Fruit fly (Drosophila melanogaster) whole organism, embryonic: Measurements from ENCODE around the gene fzy.

Experiments used
- Aef1 ChIP-seq: fragments of 200-800 bp; sonication (Bioruptor generic); IDR thresholded peaks from 3 replicates; pipeline ENCODE4 v1.3.6; 2022; ENCODE audit warnings: missing biosample characterization, missing genetic modification characterization
- BEAF-32 ChIP-seq: fragments of 200-800 bp; sonication (Bioruptor generic); optimal IDR thresholded peaks from 3 replicates; lab custom pipeline; 2017; ENCODE audit warnings: missing biosample characterization, missing genetic modification characterization, mild to moderate bottlenecking, moderate library complexity, missing genetic modification reagents
- BtbVII ChIP-seq: fragments of 200-800 bp; sonication (Bioruptor generic); optimal IDR thresholded peaks from 3 replicates; lab custom pipeline; 2017; ENCODE audit warnings: missing biosample characterization, mild to moderate bottlenecking, missing genetic modification characterization
- CG10979 ChIP-seq: fragments of 200-800 bp; sonication (Bioruptor generic); optimal IDR thresholded peaks from 2 replicates; lab custom pipeline; 2018; ENCODE audit warnings: missing biosample characterization, mild to moderate bottlenecking, missing genetic modification characterization, moderate library complexity
- CG11456 ChIP-seq: fragments of 200-800 bp; sonication (Bioruptor generic); IDR thresholded peaks from 3 replicates; pipeline ENCODE4 v1.3.6; 2022; ENCODE audit warnings: missing biosample characterization, missing genetic modification characterization
- CG11695 ChIP-seq: fragments of 200-800 bp; sonication (Bioruptor generic); IDR thresholded peaks from 3 replicates; pipeline ENCODE4 v1.3.6; 2022; ENCODE audit warnings: missing biosample characterization, missing genetic modification characterization
- CG13624 ChIP-seq: fragments of 200-800 bp; sonication (Bioruptor generic); optimal IDR thresholded peaks from 2 replicates; lab custom pipeline; 2016; ENCODE audit warnings: missing biosample characterization, missing genetic modification characterization
- CG17328 ChIP-seq: fragments of 200-800 bp; sonication (Bioruptor generic); IDR thresholded peaks from 2 replicates; pipeline ENCODE4 v1.3.6; 2022; ENCODE audit warnings: missing biosample characterization, missing genetic modification characterization
- CG17802 ChIP-seq: fragments of 200-800 bp; sonication (Bioruptor generic); optimal IDR thresholded peaks from 2 replicates; lab custom pipeline; 2018; ENCODE audit warnings: missing biosample characterization, mild to moderate bottlenecking, missing genetic modification characterization, moderate library complexity
- CG17829 ChIP-seq: fragments of 200-800 bp; optimal IDR thresholded peaks from 2 replicates; lab custom pipeline; 2019; ENCODE audit warnings: missing biosample characterization, mild to moderate bottlenecking, missing genetic modification characterization, moderate library complexity
- CG2712 ChIP-seq: fragments of 200-800 bp; optimal IDR thresholded peaks from 3 replicates; lab custom pipeline; 2019; ENCODE audit warnings: missing biosample characterization, mild to moderate bottlenecking, missing genetic modification characterization, moderate library complexity
- CG2875 ChIP-seq: fragments of 200-800 bp; sonication (Bioruptor generic); optimal IDR thresholded peaks from 2 replicates; lab custom pipeline; 2017; ENCODE audit warnings: missing biosample characterization, mild to moderate bottlenecking, missing genetic modification characterization, missing genetic modification reagents
- CG3163 ChIP-seq: fragments of 200-800 bp; sonication (Bioruptor generic); optimal IDR thresholded peaks from 3 replicates; lab custom pipeline; 2016; ENCODE audit warnings: missing biosample characterization, missing genetic modification characterization
- CG3838 ChIP-seq: fragments of 200-800 bp; sonication (Bioruptor generic); optimal IDR thresholded peaks from 3 replicates; lab custom pipeline; 2016; ENCODE audit warnings: missing biosample characterization, missing genetic modification characterization
- CG4617 ChIP-seq: fragments of 200-800 bp; sonication (Bioruptor generic); optimal IDR thresholded peaks from 3 replicates; lab custom pipeline; 2016; ENCODE audit warnings: missing biosample characterization, missing genetic modification characterization, borderline replicate concordance
- CG4707 ChIP-seq: fragments of 200-800 bp; sonication (Bioruptor generic); optimal IDR thresholded peaks from 2 replicates; lab custom pipeline; 2018; ENCODE audit warnings: missing biosample characterization, mild to moderate bottlenecking, missing genetic modification characterization, moderate library complexity
- CG8089 ChIP-seq: fragments of 200-800 bp; sonication (Bioruptor generic); optimal IDR thresholded peaks from 3 replicates; lab custom pipeline; 2016; ENCODE audit warnings: missing biosample characterization, missing genetic modification characterization
- CG8924 ChIP-seq: fragments of 200-800 bp; optimal IDR thresholded peaks from 3 replicates; lab custom pipeline; 2019; ENCODE audit warnings: missing biosample characterization, mild to moderate bottlenecking, missing genetic modification characterization, moderate library complexity
- CG9817 ChIP-seq: fragments of 200-800 bp; sonication (Bioruptor generic); optimal IDR thresholded peaks from 2 replicates; lab custom pipeline; 2018; ENCODE audit warnings: missing biosample characterization, mild to moderate bottlenecking, missing genetic modification characterization, moderate library complexity
- Dip3 ChIP-seq: fragments of 200-800 bp; sonication (Bioruptor generic); optimal IDR thresholded peaks from 3 replicates; lab custom pipeline; 2016; ENCODE audit warnings: missing biosample characterization, missing genetic modification characterization
- Doc3 ChIP-seq: fragments of 200-800 bp; sonication (Bioruptor generic); IDR thresholded peaks from 3 replicates; pipeline ENCODE4 v1.3.6; 2022; ENCODE audit warnings: missing biosample characterization, missing genetic modification characterization; ENCODE audit not compliant: partially characterized antibody
- Drgx ChIP-seq: fragments of 200-800 bp; sonication (Bioruptor generic); IDR thresholded peaks from 2 replicates; pipeline ENCODE4 v1.3.6; 2022; ENCODE audit warnings: missing biosample characterization, missing genetic modification characterization
- Ets65A ChIP-seq: fragments of 200-800 bp; sonication (Bioruptor generic); peaks from one replicate; lab custom pipeline; 2016; ENCODE audit warnings: missing biosample characterization, missing genetic modification characterization
- HHEX ChIP-seq: fragments of 200-800 bp; sonication (Bioruptor generic); optimal IDR thresholded peaks from 3 replicates; lab custom pipeline; 2017; ENCODE audit warnings: missing biosample characterization, mild to moderate bottlenecking, missing genetic modification characterization, missing genetic modification reagents
- HLH3B ChIP-seq: fragments of 200-800 bp; sonication (Bioruptor generic); IDR thresholded peaks from 2 replicates; pipeline ENCODE4 v1.3.6; 2022; ENCODE audit warnings: missing biosample characterization, missing genetic modification characterization
- Side ChIP-seq: fragments of 200-800 bp; sonication (Bioruptor generic); optimal IDR thresholded peaks from 2 replicates; lab custom pipeline; 2016; ENCODE audit warnings: missing biosample characterization, missing genetic modification characterization
- Sox100B ChIP-seq: fragments of 200-800 bp; sonication (Bioruptor generic); optimal IDR thresholded peaks from 3 replicates; lab custom pipeline; 2018; ENCODE audit warnings: missing biosample characterization, mild to moderate bottlenecking, missing genetic modification characterization
- ara ChIP-seq: fragments of 200-800 bp; sonication (Bioruptor generic); IDR thresholded peaks from 2 replicates; pipeline ENCODE4 v1.3.6; 2022; ENCODE audit warnings: missing biosample characterization, missing genetic modification characterization
- bigmax ChIP-seq: fragments of 200-800 bp; sonication (Bioruptor generic); optimal IDR thresholded peaks from 2 replicates; lab custom pipeline; 2018; ENCODE audit warnings: missing biosample characterization, mild to moderate bottlenecking, missing genetic modification characterization
- bsh ChIP-seq, 2 experiments: fragments of 200-800 bp; sonication (Bioruptor generic); optimal IDR thresholded peaks; 2 replicates each; lab custom pipeline; 2017 to 2018; ENCODE audit warnings: mild to moderate bottlenecking in 2 of 2, missing biosample characterization in 2 of 2, missing genetic modification characterization in 2 of 2, moderate library complexity in 1 of 2
- btn ChIP-seq: fragments of 200-800 bp; sonication (Bioruptor generic); optimal IDR thresholded peaks from 2 replicates; lab custom pipeline; 2016; ENCODE audit warnings: missing biosample characterization, missing genetic modification characterization
- caup ChIP-seq: fragments of 200-800 bp; sonication (Bioruptor generic); optimal IDR thresholded peaks from 3 replicates; lab custom pipeline; 2017; ENCODE audit warnings: missing biosample characterization, mild to moderate bottlenecking, missing genetic modification characterization, moderate library complexity; ENCODE audit not compliant: severe bottlenecking
- ci ChIP-seq: fragments of 200-800 bp; sonication (Bioruptor generic); IDR thresholded peaks from 3 replicates; pipeline ENCODE4 v1.3.6; 2022; ENCODE audit warnings: missing biosample characterization, missing genetic modification characterization
- dati ChIP-seq: fragments of 200-800 bp; sonication (Bioruptor generic); IDR thresholded peaks from 2 replicates; pipeline ENCODE4 v1.3.6; 2022; ENCODE audit warnings: missing biosample characterization, missing genetic modification characterization
- fd3F ChIP-seq: fragments of 200-800 bp; sonication (Bioruptor generic); optimal IDR thresholded peaks from 2 replicates; lab custom pipeline; 2018; ENCODE audit warnings: missing biosample characterization, mild to moderate bottlenecking, missing genetic modification characterization, moderate library complexity
- gce ChIP-seq: fragments of 200-800 bp; sonication (Bioruptor generic); IDR thresholded peaks from 3 replicates; pipeline ENCODE4 v1.3.6; 2022; ENCODE audit warnings: missing biosample characterization, missing genetic modification characterization
- gcm ChIP-seq: fragments of 200-800 bp; sonication (Bioruptor generic); optimal IDR thresholded peaks from 2 replicates; lab custom pipeline; 2019; ENCODE audit warnings: missing biosample characterization, mild to moderate bottlenecking, missing genetic modification characterization, moderate library complexity
- gsb ChIP-seq: fragments of 200-800 bp; sonication (Bioruptor generic); IDR thresholded peaks from 2 replicates; pipeline ENCODE4 v1.3.6; 2022; ENCODE audit warnings: missing biosample characterization, missing genetic modification characterization
- jigr1 ChIP-seq: fragments of 200-800 bp; sonication (Bioruptor generic); IDR thresholded peaks from 3 replicates; pipeline ENCODE4 v1.3.6; 2022; ENCODE audit warnings: missing biosample characterization, missing genetic modification characterization
- mam ChIP-seq: fragments of 200-800 bp; sonication (Bioruptor generic); optimal IDR thresholded peaks from 3 replicates; lab custom pipeline; 2016; ENCODE audit warnings: missing biosample characterization, missing genetic modification characterization
- oc ChIP-seq: fragments of 200-800 bp; sonication (Bioruptor generic); optimal IDR thresholded peaks from 2 replicates; lab custom pipeline; 2018; ENCODE audit warnings: missing biosample characterization, mild to moderate bottlenecking, missing genetic modification characterization, moderate library complexity
- onecut ChIP-seq: fragments of 200-800 bp; sonication (Bioruptor generic); IDR thresholded peaks from 2 replicates; pipeline ENCODE4 v1.3.6; 2022; ENCODE audit warnings: missing biosample characterization, missing genetic modification characterization
- peb ChIP-seq: fragments of 200-800 bp; sonication (Bioruptor generic); IDR thresholded peaks from 2 replicates; pipeline ENCODE4 v1.3.6; 2022; ENCODE audit warnings: missing biosample characterization, missing genetic modification characterization
- sqz ChIP-seq: fragments of 200-800 bp; sonication (Bioruptor generic); optimal IDR thresholded peaks from 3 replicates; lab custom pipeline; 2018; ENCODE audit warnings: missing biosample characterization, mild to moderate bottlenecking, missing genetic modification characterization
- stc ChIP-seq: fragments of 200-800 bp; sonication (Bioruptor generic); IDR thresholded peaks from 2 replicates; pipeline ENCODE4 v1.3.6; 2022; ENCODE audit warnings: missing biosample characterization, missing genetic modification characterization
- sug ChIP-seq: fragments of 200-800 bp; optimal IDR thresholded peaks from 2 replicates; lab custom pipeline; 2019; ENCODE audit warnings: missing biosample characterization, mild to moderate bottlenecking, missing genetic modification characterization, moderate library complexity
- unpg ChIP-seq: fragments of 200-800 bp; sonication (Bioruptor generic); optimal IDR thresholded peaks from 3 replicates; lab custom pipeline; 2018; ENCODE audit warnings: missing biosample characterization, mild to moderate bottlenecking, missing genetic modification characterization, moderate library complexity
- wek ChIP-seq: fragments of 200-800 bp; sonication (Bioruptor generic); optimal IDR thresholded peaks from 3 replicates; lab custom pipeline; 2018; ENCODE audit warnings: missing biosample characterization, mild to moderate bottlenecking, missing genetic modification characterization, moderate library complexity
- z ChIP-seq: fragments of 200-800 bp; sonication (Bioruptor generic); IDR thresholded peaks from 3 replicates; pipeline ENCODE4 v1.3.6; 2022; ENCODE audit warnings: missing biosample characterization, missing genetic modification characterization

Gene fzy

DNA sequence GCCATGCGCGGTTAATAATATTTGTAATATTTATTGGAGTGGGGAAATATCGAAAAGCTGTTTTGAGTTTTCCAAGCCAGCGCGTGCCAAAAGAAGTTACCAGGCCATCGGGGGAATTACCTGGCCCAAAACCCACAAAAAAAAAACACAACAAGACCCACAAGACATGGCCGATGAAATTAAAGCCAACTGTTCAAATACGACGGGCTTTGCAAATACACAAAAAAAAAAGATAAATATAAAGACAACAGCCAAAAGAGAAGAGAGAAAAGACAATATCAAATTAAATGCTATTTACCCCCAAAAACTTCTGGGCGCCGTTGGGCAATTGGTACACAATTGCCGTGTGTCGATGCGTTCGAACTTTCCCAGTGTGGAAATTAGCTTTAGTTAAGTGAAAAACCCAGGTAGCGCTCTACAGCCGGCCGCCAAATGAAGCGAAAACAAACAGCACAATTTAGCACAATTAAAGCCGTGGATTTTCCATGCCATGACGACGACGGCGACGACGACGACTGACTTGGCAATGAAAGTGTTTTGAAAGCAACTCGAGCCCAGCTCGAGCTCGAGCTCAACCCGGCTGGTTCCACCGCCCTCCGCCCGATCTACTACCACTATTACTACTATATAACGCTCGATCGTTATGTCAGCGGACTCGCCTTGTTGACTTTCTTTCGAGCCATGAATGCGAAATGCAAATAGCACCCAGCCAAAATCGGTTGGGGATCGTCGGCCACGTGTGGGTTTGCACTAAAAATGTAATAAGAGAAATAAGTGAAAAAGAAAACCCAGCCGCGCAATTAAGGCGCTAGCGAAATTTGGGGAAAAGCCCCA, 7.2 kb downstream of the fzy start (continued):
- no peak for TF ChIP-seq dati (GFP tag; lab: Robert Waterston, UW)
- no peak for TF ChIP-seq Doc3
- TF ChIP-seq btn, result no peak
- no peak for TF ChIP-seq CG17802 (tag; lab: Kevin White, UChicago)
- peak; percentile 44 for TF ChIP-seq CG3838 (GFP tag; lab: Kevin White, UChicago)
- TF ChIP-seq unpg (GFP tag; lab: Kevin White, UChicago), result peak; percentile 50
- TF ChIP-seq oc (tag; lab: Kevin White, UChicago), result no peak
- no peak for TF ChIP-seq BEAF-32 (GFP tag; lab: Kevin White, UChicago)
- TF ChIP-seq sug, result no peak
- peak; percentile 70; the same call in 2 of the 3 replicates for TF ChIP-seq ci
- TF ChIP-seq z (GFP tag; lab: Robert Waterston, UW), result no peak
- TF ChIP-seq CG2712 (tag; lab: Kevin White, UChicago), result no peak
- TF ChIP-seq CG3163, result peak; percentile 12
- no peak for TF ChIP-seq CG8924
- TF ChIP-seq bigmax (GFP tag; lab: Kevin White, UChicago), result no peak
- TF ChIP-seq CG11456 (GFP tag; lab: Robert Waterston, UW), result no peak
- peak; percentile 52; the same call in 2 of the 3 replicates for TF ChIP-seq CG11695 (GFP tag; lab: Robert Waterston, UW)
- TF ChIP-seq Aef1 (GFP tag; lab: Robert Waterston, UW), result no peak
- peak; percentile 36 for TF ChIP-seq Dip3 (GFP tag; lab: Kevin White, UChicago)
- TF ChIP-seq CG8089 (GFP tag; lab: Kevin White, UChicago), result peak; percentile 8
- TF ChIP-seq CG4707 (GFP tag; lab: Kevin White, UChicago), result peak; percentile 54
- TF ChIP-seq Side (GFP tag; lab: Kevin White, UChicago), result peak; percentile 50
- TF ChIP-seq jigr1 (GFP tag; lab: Robert Waterston, UW), result no peak
- no peak for TF ChIP-seq CG10979 (tag; lab: Kevin White, UChicago)
- peak; percentile 43; the same call in 1 of the 2 replicates for TF ChIP-seq stc (GFP tag; lab: Robert Waterston, UW)
- peak; percentile 58 for TF ChIP-seq CG2875
- TF ChIP-seq Drgx, result no peak
- no peak for TF ChIP-seq gce
- TF ChIP-seq ara (GFP tag; lab: Robert Waterston, UW), result no peak
- TF ChIP-seq CG9817 (tag; lab: Kevin White, UChicago), result peak; percentile 18
- peak; percentile 45 for TF ChIP-seq Sox100B (GFP tag; lab: Kevin White, UChicago)
- TF ChIP-seq sqz (GFP tag; lab: Kevin White, UChicago), result peak; percentile 53
- peak; percentile 46 for TF ChIP-seq fd3F
- TF ChIP-seq caup, result peak; percentile 84
- peak; percentile 50 for TF ChIP-seq HHEX (GFP tag; lab: Kevin White, UChicago)
- peak; percentile 57; the same call in 1 of the 2 replicates for TF ChIP-seq HLH3B (GFP tag; lab: Robert Waterston, UW)
- TF ChIP-seq wek (GFP tag; lab: Kevin White, UChicago), result peak; percentile 72
- no peak for TF ChIP-seq CG4617 (GFP tag; lab: Kevin White, UChicago)
- no peak for TF ChIP-seq Ets65A (GFP tag; lab: Kevin White, UChicago)
- TF ChIP-seq mam, result no peak
- peak in 1 of 2 experiments; percentile 52 for TF ChIP-seq bsh (GFP tag; optimal IDR thresholded peaks at IDR 0.05; lab: Kevin White, UChicago)
- peak; percentile 47 for TF ChIP-seq onecut
- no peak for TF ChIP-seq peb (GFP tag; lab: Robert Waterston, UW)
- peak; percentile 63 for TF ChIP-seq BtbVII (GFP tag; lab: Kevin White, UChicago)
- TF ChIP-seq gsb (GFP tag; lab: Robert Waterston, UW), result no peak; the same call in 1 of the 2 replicates
- peak; percentile 8 for TF ChIP-seq gcm (GFP tag; lab: Kevin White, UChicago)
- TF ChIP-seq CG17829 (tag; lab: Kevin White, UChicago), result no peak
- TF ChIP-seq CG17328 (GFP tag; lab: Robert Waterston, UW), result no peak
- TF ChIP-seq CG13624 (GFP tag; lab: Kevin White, UChicago), result no peak
